Worm (Caenorhabditis elegans) whole organism, mixed stage, embryonic: ENCODE results near the gene F38B7.3.
A peak's percentile ranks its signal among the peaks of the same experiment; 100 is the strongest.

Source experiments
- M03D4.4 ChIP-seq: sonication (generic microtip); optimal IDR thresholded peaks from 2 replicates; lab custom pipeline; 2017; ENCODE audit warnings: mild to moderate bottlenecking, missing genetic modification characterization, missing compliant biosample characterization
- elt-1 ChIP-seq: sonication (generic microtip); optimal IDR thresholded peaks from 2 replicates; lab custom pipeline; 2017; ENCODE audit warnings: missing genetic modification characterization, mild to moderate bottlenecking, missing compliant biosample characterization, antibody characterized with exemption, moderate library complexity, borderline replicate concordance; ENCODE audit not compliant: insufficient read depth
- hlh-1 ChIP-seq: fragments of 150-350 bp; optimal IDR thresholded peaks from 2 replicates; lab custom pipeline; 2014; ENCODE audit warnings: missing biosample characterization, missing genetic modification reagents, missing genetic modification characterization
- lin-13 ChIP-seq: fragments of 150-350 bp; optimal IDR thresholded peaks from 2 replicates; lab custom pipeline; 2014; ENCODE audit warnings: missing biosample characterization, missing genetic modification characterization
- lsy-2 ChIP-seq: fragments of 150-350 bp; optimal IDR thresholded peaks from 2 replicates; lab custom pipeline; 2014; ENCODE audit warnings: missing biosample characterization, missing genetic modification characterization
- nhr-12 ChIP-seq: fragments of 150-350 bp; optimal IDR thresholded peaks from 2 replicates; lab custom pipeline; 2014; ENCODE audit warnings: missing biosample characterization, missing genetic modification characterization
- nhr-28 ChIP-seq: fragments of 150-350 bp; optimal IDR thresholded peaks from 2 replicates; lab custom pipeline; 2014; ENCODE audit warnings: missing biosample characterization, missing genetic modification characterization
- nhr-76 ChIP-seq: sonication (generic microtip); optimal IDR thresholded peaks from 2 replicates; lab custom pipeline; 2017; ENCODE audit warnings: missing biosample characterization, missing genetic modification characterization
- pha-4 ChIP-seq: fragments of 150-350 bp; optimal IDR thresholded peaks from 2 replicates; lab custom pipeline; 2018; ENCODE audit warnings: missing biosample characterization, missing genetic modification reagents, missing genetic modification characterization
- snpc-4 ChIP-seq: fragments of 150-350 bp; optimal IDR thresholded peaks from 2 replicates; lab custom pipeline; 2014; ENCODE audit warnings: missing biosample characterization, missing genetic modification characterization
- sptf-1 ChIP-seq: sonication (generic microtip); optimal IDR thresholded peaks from 2 replicates; lab custom pipeline; 2017; ENCODE audit warnings: mild to moderate bottlenecking, missing genetic modification characterization, moderate library complexity, missing compliant biosample characterization
- unc-39 ChIP-seq: fragments of 150-350 bp; optimal IDR thresholded peaks from 2 replicates; lab custom pipeline; 2014; ENCODE audit warnings: missing biosample characterization, missing genetic modification characterization
- unc-62 ChIP-seq: fragments of 150-350 bp; optimal IDR thresholded peaks from 2 replicates; lab custom pipeline; 2014; ENCODE audit warnings: missing biosample characterization, missing genetic modification reagents, missing genetic modification characterization
- ztf-11 ChIP-seq: fragments of 150-350 bp; optimal IDR thresholded peaks from 2 replicates; lab custom pipeline; 2014; ENCODE audit warnings: missing biosample characterization, missing genetic modification characterization

DNA sequence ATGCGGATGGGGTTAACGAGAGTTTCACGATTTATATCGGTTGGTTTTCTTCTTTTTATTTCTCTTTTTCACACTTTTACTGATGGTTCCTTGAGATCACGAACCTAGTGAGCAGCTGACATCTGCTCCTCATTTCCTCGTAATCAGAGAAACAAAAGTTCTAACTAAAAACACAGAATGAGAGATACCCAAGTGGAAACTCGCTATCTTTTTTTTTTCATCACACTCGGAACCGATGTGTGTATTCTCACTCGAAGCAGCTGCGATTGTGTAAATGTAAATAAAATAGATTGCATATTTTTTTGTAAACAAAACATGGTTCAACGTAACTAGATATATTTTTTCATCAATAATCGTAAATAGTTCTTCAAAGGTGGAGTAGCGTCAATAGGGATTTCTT lies 42.6 kb upstream of the F38B7.3 start:
- TF ChIP-seq ztf-11 (tag; lab: Kevin White, UChicago) (no peak), pha-4 (tag; lab: Kevin White, UChicago) (no peak), nhr-12 (tag; lab: Kevin White, UChicago) (no peak), unc-39 (tag; lab: Kevin White, UChicago) (no peak), hlh-1 (tag; lab: Kevin White, UChicago) (peak; percentile 82), M03D4.4 (no peak), lsy-2 (tag; lab: Kevin White, UChicago) (no peak), nhr-28 (tag; lab: Kevin White, UChicago) (no peak), sptf-1 (no peak), nhr-76 (tag; lab: Kevin White, UChicago) (no peak), snpc-4 (tag; lab: Kevin White, UChicago) (no peak), lin-13 (tag; lab: Kevin White, UChicago) (no peak), unc-62 (GFP tag; lab: Kevin White, UChicago) (no peak), elt-1 (no peak)
